Fruit fly (Drosophila melanogaster) whole organism, embryonic: ENCODE results near the gene CG33969.

Experiments
- Antp ChIP-seq: fragments of 200-800 bp; sonication (Bioruptor generic); optimal IDR thresholded peaks from 3 replicates; lab custom pipeline; 2016; ENCODE audit warnings: missing biosample characterization, missing genetic modification characterization
- Bdp1 ChIP-seq: fragments of 200-800 bp; sonication (Bioruptor generic); optimal IDR thresholded peaks from 3 replicates; lab custom pipeline; 2016; ENCODE audit warnings: missing biosample characterization, missing genetic modification characterization
- CG10147 ChIP-seq: fragments of 200-800 bp; sonication (Bioruptor generic); optimal IDR thresholded peaks from 2 replicates; lab custom pipeline; 2019; ENCODE audit warnings: missing biosample characterization, mild to moderate bottlenecking, missing genetic modification characterization, moderate library complexity
- CG10274 ChIP-seq: fragments of 200-800 bp; sonication (Bioruptor generic); optimal IDR thresholded peaks from 3 replicates; lab custom pipeline; 2017; ENCODE audit warnings: missing biosample characterization, mild to moderate bottlenecking, missing genetic modification characterization
- CG10321 ChIP-seq: fragments of 200-800 bp; sonication (Bioruptor generic); IDR thresholded peaks from 2 replicates; pipeline ENCODE4 v1.3.6; 2022; ENCODE audit warnings: missing biosample characterization, missing genetic modification characterization
- CG11560 ChIP-seq: fragments of 200-800 bp; sonication (Bioruptor generic); IDR thresholded peaks from 3 replicates; pipeline ENCODE4 v1.3.6; 2022; ENCODE audit warnings: missing biosample characterization, missing genetic modification characterization
- CG1603 ChIP-seq: fragments of 200-800 bp; sonication (Bioruptor generic); optimal IDR thresholded peaks from 2 replicates; lab custom pipeline; 2019; ENCODE audit warnings: missing biosample characterization, mild to moderate bottlenecking, missing genetic modification characterization, moderate library complexity
- CG17361 ChIP-seq: fragments of 200-800 bp; sonication (Bioruptor generic); IDR thresholded peaks from 3 replicates; pipeline ENCODE4 v1.3.6; 2022; ENCODE audit warnings: missing biosample characterization, missing genetic modification characterization
- CG17829 ChIP-seq: fragments of 200-800 bp; optimal IDR thresholded peaks from 2 replicates; lab custom pipeline; 2019; ENCODE audit warnings: missing biosample characterization, mild to moderate bottlenecking, missing genetic modification characterization, moderate library complexity
- CG2120 ChIP-seq: fragments of 200-800 bp; sonication (Bioruptor generic); optimal IDR thresholded peaks from 3 replicates; lab custom pipeline; 2016; ENCODE audit warnings: missing biosample characterization, missing genetic modification characterization
- CG2678 ChIP-seq: fragments of 200-800 bp; sonication (Bioruptor generic); optimal IDR thresholded peaks from 3 replicates; lab custom pipeline; 2019; ENCODE audit warnings: missing biosample characterization, mild to moderate bottlenecking, missing genetic modification characterization, moderate library complexity
- CG2712 ChIP-seq: fragments of 200-800 bp; optimal IDR thresholded peaks from 3 replicates; lab custom pipeline; 2019; ENCODE audit warnings: missing biosample characterization, mild to moderate bottlenecking, missing genetic modification characterization, moderate library complexity
- CG30403 ChIP-seq: fragments of 200-800 bp; sonication (Bioruptor generic); optimal IDR thresholded peaks from 3 replicates; lab custom pipeline; 2016; ENCODE audit warnings: missing biosample characterization, missing genetic modification characterization
- CG3726 ChIP-seq: fragments of 200-800 bp; sonication (Bioruptor generic); IDR thresholded peaks from 3 replicates; pipeline ENCODE4, ENCODE4 v1.3.6; 2022; ENCODE audit warnings: missing biosample characterization, missing genetic modification characterization
- CG4820 ChIP-seq: fragments of 200-800 bp; sonication (Bioruptor generic); optimal IDR thresholded peaks from 3 replicates; lab custom pipeline; 2016; ENCODE audit warnings: missing biosample characterization, missing genetic modification characterization
- CG5245 ChIP-seq: fragments of 200-800 bp; sonication (Bioruptor generic); optimal IDR thresholded peaks from 3 replicates; lab custom pipeline; 2016; ENCODE audit warnings: missing biosample characterization, missing genetic modification characterization
- CG6272 ChIP-seq: fragments of 200-800 bp; sonication (Bioruptor generic); IDR thresholded peaks from 2 replicates; pipeline ENCODE4 v1.3.6; 2022; ENCODE audit warnings: missing biosample characterization, missing genetic modification characterization
- CG7357 ChIP-seq: fragments of 200-800 bp; sonication (Bioruptor generic); IDR thresholded peaks from 3 replicates; pipeline ENCODE4 v1.3.6; 2022; ENCODE audit warnings: missing biosample characterization, missing genetic modification characterization
- CG7372 ChIP-seq: fragments of 200-800 bp; sonication (Bioruptor generic); IDR thresholded peaks from 2 replicates; pipeline ENCODE4 v1.3.6; 2022; ENCODE audit warnings: missing biosample characterization, missing genetic modification characterization
- CG8478 ChIP-seq: fragments of >200 bp; optimal IDR thresholded peaks from 2 replicates; lab custom pipeline; 2018
- CG9876 ChIP-seq: fragments of 200-800 bp; sonication (Bioruptor generic); optimal IDR thresholded peaks from 2 replicates; lab custom pipeline; 2016; ENCODE audit warnings: missing biosample characterization, missing genetic modification characterization
- CHES-1-like ChIP-seq: fragments of 200-800 bp; sonication (Bioruptor generic); optimal IDR thresholded peaks from 2 replicates; lab custom pipeline; 2016; ENCODE audit warnings: missing biosample characterization, missing genetic modification characterization
- CTCF ChIP-seq: fragments of 200-800 bp; sonication (Bioruptor generic); optimal IDR thresholded peaks from 2 replicates; lab custom pipeline; 2017; ENCODE audit warnings: missing biosample characterization, mild to moderate bottlenecking, missing genetic modification characterization, moderate library complexity
- D ChIP-seq, 2 experiments: fragments of 200-800 bp in 1 of 2; fragments of >200 bp in 1 of 2; sonication (Bioruptor generic) in 1 of 2; optimal IDR thresholded peaks; 2 replicates in 1 of 2; 3 replicates in 1 of 2; lab custom pipeline; 2017; ENCODE audit warnings: mild to moderate bottlenecking in 1 of 2, missing biosample characterization in 1 of 2, missing genetic modification characterization in 1 of 2, missing genetic modification reagents in 1 of 2
- D19A ChIP-seq: fragments of 200-800 bp; optimal IDR thresholded peaks from 3 replicates; lab custom pipeline; 2019; ENCODE audit warnings: missing biosample characterization, mild to moderate bottlenecking, missing genetic modification characterization, moderate library complexity
- Dp ChIP-seq: fragments of 200-800 bp; sonication (Bioruptor generic); optimal IDR thresholded peaks from 2 replicates; lab custom pipeline; 2018; ENCODE audit warnings: missing biosample characterization, mild to moderate bottlenecking, missing genetic modification characterization, moderate library complexity
- GATAe ChIP-seq: fragments of 200-800 bp; sonication (Bioruptor generic); conservative IDR thresholded peaks from 2 replicates; pipeline ENCODE4 v1.3.6; 2022; ENCODE audit warnings: missing biosample characterization, missing genetic modification characterization
- HLHmδ ChIP-seq: fragments of 200-800 bp; sonication (Bioruptor generic); optimal IDR thresholded peaks from 2 replicates; lab custom pipeline; 2018; ENCODE audit warnings: missing biosample characterization, mild to moderate bottlenecking, missing genetic modification characterization, moderate library complexity
- Hr51 ChIP-seq, 2 experiments: fragments of 200-800 bp; sonication (Bioruptor generic); optimal IDR thresholded peaks; 2 replicates in 1 of 2; 3 replicates in 1 of 2; lab custom pipeline; 2016 to 2018; ENCODE audit warnings: missing biosample characterization in 2 of 2, missing genetic modification characterization in 2 of 2, mild to moderate bottlenecking in 1 of 2, moderate library complexity in 1 of 2
- MTF-1 ChIP-seq: fragments of 200-800 bp; sonication (Bioruptor generic); optimal IDR thresholded peaks from 2 replicates; lab custom pipeline; 2018; ENCODE audit warnings: missing biosample characterization, mild to moderate bottlenecking, missing genetic modification characterization, borderline replicate concordance
- NFAT ChIP-seq: fragments of 200-800 bp; sonication (Bioruptor generic); IDR thresholded peaks from 2 replicates; pipeline ENCODE4 v1.3.6; 2022; ENCODE audit warnings: missing biosample characterization, missing genetic modification characterization
- Oaz ChIP-seq: fragments of 200-800 bp; sonication (Bioruptor generic); IDR thresholded peaks from 2 replicates; pipeline ENCODE4 v1.3.6; 2022; ENCODE audit warnings: missing biosample characterization, missing genetic modification characterization
- Ptx1 ChIP-seq: fragments of 200-800 bp; sonication (Bioruptor generic); IDR thresholded peaks from 2 replicates; pipeline ENCODE4 v1.3.6; 2022; ENCODE audit warnings: missing biosample characterization, missing genetic modification characterization
- dan ChIP-seq: fragments of 200-800 bp; sonication (Bioruptor generic); IDR thresholded peaks from 2 replicates; pipeline ENCODE4 v1.3.6; 2022; ENCODE audit warnings: missing biosample characterization, missing genetic modification characterization
- dati ChIP-seq: fragments of 200-800 bp; sonication (Bioruptor generic); IDR thresholded peaks from 2 replicates; pipeline ENCODE4 v1.3.6; 2022; ENCODE audit warnings: missing biosample characterization, missing genetic modification characterization
- dmrt99B ChIP-seq: fragments of 200-800 bp; sonication (Bioruptor generic); optimal IDR thresholded peaks from 2 replicates; lab custom pipeline; 2018; ENCODE audit warnings: missing biosample characterization, mild to moderate bottlenecking, missing genetic modification characterization, moderate library complexity
- ems ChIP-seq: fragments of 200-800 bp; sonication (Bioruptor generic); optimal IDR thresholded peaks from 3 replicates; lab custom pipeline; 2016; ENCODE audit warnings: missing biosample characterization, missing genetic modification characterization
- ftz-f1 ChIP-seq: fragments of 200-800 bp; sonication (Bioruptor generic); optimal IDR thresholded peaks from 2 replicates; lab custom pipeline; 2016; ENCODE audit warnings: missing biosample characterization, missing genetic modification characterization
- insv ChIP-seq, 2 experiments: fragments of 200-800 bp; sonication (Bioruptor generic); optimal IDR thresholded peaks; 3 replicates each; lab custom pipeline; 2016 to 2018; ENCODE audit warnings: missing biosample characterization in 2 of 2, missing genetic modification characterization in 2 of 2
- lola ChIP-seq, 3 experiments: fragments of >200 bp in 2 of 3; fragments of 200-800 bp in 1 of 3; sonication (Bioruptor generic) in 1 of 3; optimal IDR thresholded peaks; 2 replicates each; lab custom pipeline; 2017 to 2019; ENCODE audit warnings: missing biosample characterization in 3 of 3, missing genetic modification characterization in 3 of 3, mild to moderate bottlenecking in 1 of 3, moderate library complexity in 1 of 3
- mld ChIP-seq: fragments of 200-800 bp; sonication (Bioruptor generic); IDR thresholded peaks from 3 replicates; pipeline ENCODE4 v1.3.6; 2022; ENCODE audit warnings: missing biosample characterization, missing genetic modification characterization; ENCODE audit not compliant: partially characterized antibody
- ranshi ChIP-seq: fragments of 200-800 bp; sonication (Bioruptor generic); IDR thresholded peaks from 2 replicates; pipeline ENCODE4 v1.3.6; 2022; ENCODE audit warnings: missing biosample characterization, missing genetic modification characterization
- row ChIP-seq: fragments of 200-800 bp; sonication (Bioruptor generic); IDR thresholded peaks from 3 replicates; pipeline ENCODE4 v1.3.6; 2022; ENCODE audit warnings: missing biosample characterization, missing genetic modification characterization
- slbo ChIP-seq: fragments of 200-800 bp; sonication (Bioruptor generic); IDR thresholded peaks from 2 replicates; pipeline ENCODE4 v1.3.6; 2022; ENCODE audit warnings: missing biosample characterization, missing genetic modification characterization
- so ChIP-seq: fragments of 200-800 bp; sonication (Bioruptor generic); IDR thresholded peaks from 3 replicates; pipeline ENCODE4 v1.3.6; 2022; ENCODE audit warnings: missing biosample characterization, missing genetic modification characterization
- sob ChIP-seq: fragments of 200-800 bp; sonication (Bioruptor generic); IDR thresholded peaks from 2 replicates; pipeline ENCODE4 v1.3.6; 2022; ENCODE audit warnings: missing biosample characterization, missing genetic modification characterization
- sug ChIP-seq: fragments of 200-800 bp; optimal IDR thresholded peaks from 2 replicates; lab custom pipeline; 2019; ENCODE audit warnings: missing biosample characterization, mild to moderate bottlenecking, missing genetic modification characterization, moderate library complexity
- zen ChIP-seq: fragments of 200-800 bp; sonication (Bioruptor generic); optimal IDR thresholded peaks from 3 replicates; lab custom pipeline; 2018; ENCODE audit warnings: missing biosample characterization, mild to moderate bottlenecking, missing genetic modification characterization, moderate library complexity

Gene CG33969

dm6 chr3L:20398243-20399222, 5.2 kb upstream of the CG33969 start (continued):
- peak; percentile 90 for TF ChIP-seq CG2712
- TF ChIP-seq slbo (GFP tag; lab: Robert Waterston, UW) = peak; percentile 78
- no peak for TF ChIP-seq dan (GFP tag; lab: Robert Waterston, UW)
- TF ChIP-seq CG1603 (tag; lab: Kevin White, UChicago) = peak; percentile 55
- TF ChIP-seq CTCF (GFP tag; lab: Kevin White, UChicago) = peak; percentile 41
- no peak for TF ChIP-seq D (optimal IDR thresholded peaks at IDR 0.05; lab: Kevin White, UChicago)
- TF ChIP-seq D (GFP tag; optimal IDR thresholded peaks at IDR 0.05; lab: Kevin White, UChicago) = peak; percentile 77
- TF ChIP-seq CG6272 (GFP tag; lab: Robert Waterston, UW) = peak; percentile 53
- TF ChIP-seq MTF-1 (GFP tag; lab: Kevin White, UChicago) = no peak
- peak in 1 of 2 experiments; percentile 12 for TF ChIP-seq insv (GFP tag; optimal IDR thresholded peaks at IDR 0.05; lab: Kevin White, UChicago)
- TF ChIP-seq CG10274 (GFP tag; lab: Kevin White, UChicago) = peak; percentile 51
- peak; percentile 86 for TF ChIP-seq so (GFP tag; lab: Robert Waterston, UW)
- TF ChIP-seq CG30403 = peak; percentile 91
- TF ChIP-seq zen (tag; lab: Kevin White, UChicago) = peak; percentile 46
- no peak for TF ChIP-seq mld (GFP tag; lab: Robert Waterston, UW)
- peak; percentile 82 for TF ChIP-seq row (GFP tag; lab: Robert Waterston, UW)
- peak; percentile 55 to 92 for TF ChIP-seq Hr51 (GFP tag; optimal IDR thresholded peaks at IDR 0.05; lab: Kevin White, UChicago)
- peak; percentile 93 for TF ChIP-seq dmrt99B (tag; lab: Kevin White, UChicago)
- no peak for TF ChIP-seq HLHmδ (GFP tag; lab: Kevin White, UChicago)
- TF ChIP-seq ems (GFP tag; lab: Kevin White, UChicago) = peak; percentile 69
- TF ChIP-seq Bdp1 = peak; percentile 63
- TF ChIP-seq CG17829 = peak; percentile 81
- peak; percentile 81 for TF ChIP-seq CG10147 (GFP tag; lab: Kevin White, UChicago)
- peak; percentile 70; the same call in 1 of the 2 replicates for TF ChIP-seq sob
- TF ChIP-seq CG4820 (GFP tag; lab: Kevin White, UChicago) = peak; percentile 74
- peak; percentile 84 for TF ChIP-seq D19A
- TF ChIP-seq ranshi (GFP tag; lab: Robert Waterston, UW) = peak; percentile 72; the same call in 1 of the 2 replicates
- TF ChIP-seq CG8478 (lab: Kevin White, UChicago) = no peak
- TF ChIP-seq CG2120 (GFP tag; lab: Kevin White, UChicago) = peak; percentile 90
- no peak for TF ChIP-seq CG11560 (tag; lab: Robert Waterston, UW)
- peak; percentile 6 for TF ChIP-seq CG9876 (GFP tag; lab: Kevin White, UChicago)
- peak; percentile 70 for TF ChIP-seq CG5245 (GFP tag; lab: Kevin White, UChicago)
- TF ChIP-seq Oaz (GFP tag; lab: Robert Waterston, UW) = peak; percentile 59
- TF ChIP-seq CG10321 (GFP tag; lab: Robert Waterston, UW) = peak; percentile 40; the same call in 1 of the 2 replicates
- peak; percentile 85 for TF ChIP-seq ftz-f1 (GFP tag; lab: Kevin White, UChicago)
- no peak for TF ChIP-seq Dp
- peak; percentile 93 for TF ChIP-seq CG17361 (GFP tag; lab: Robert Waterston, UW)
- TF ChIP-seq Ptx1 (GFP tag; lab: Robert Waterston, UW) = peak; percentile 85
- peak; percentile 57; the same call in 1 of the 2 replicates for TF ChIP-seq NFAT
- peak; percentile 58 for TF ChIP-seq Antp
- TF ChIP-seq CG7372 = peak; percentile 71
- no peak for TF ChIP-seq CG3726 (GFP tag; lab: Robert Waterston, UW)
- TF ChIP-seq CG2678 = peak; percentile 93
- TF ChIP-seq CHES-1-like = peak; percentile 50
- 0 out of 2 replicates have a peak, but pooled peaks have one; percentile 11 for TF ChIP-seq GATAe (GFP tag; lab: Robert Waterston, UW)
- 0 out of 2 replicates have a peak, but pooled peaks have one; percentile 28 for TF ChIP-seq dati (GFP tag; lab: Robert Waterston, UW)
- peak; percentile 62 for TF ChIP-seq CG7357
- TF ChIP-seq sug = peak; percentile 79
- TF ChIP-seq lola (GFP tag; optimal IDR thresholded peaks at IDR 0.05; lab: Kevin White, UChicago) = peak in 1 of 3 experiments; percentile 81
